Fruit fly (Drosophila melanogaster) whole organism, adult: Measurements from ENCODE around the gene CG8852.

Experiments used
- CG11617 ChIP-seq: fragments of 200-800 bp; sonication (Bioruptor generic); optimal IDR thresholded peaks from 2 replicates; lab custom pipeline; 2017; ENCODE audit warnings: mild to moderate bottlenecking, missing biosample characterization, missing genetic modification reagents, missing genetic modification characterization
- CG12768 ChIP-seq: fragments of 200-800 bp; sonication (Bioruptor generic); optimal IDR thresholded peaks from 2 replicates; lab custom pipeline; 2017; ENCODE audit warnings: missing biosample characterization, missing genetic modification characterization, mild to moderate bottlenecking, moderate library complexity, missing genetic modification reagents
- CG14711 ChIP-seq: fragments of 200-800 bp; sonication (Bioruptor generic); optimal IDR thresholded peaks from 2 replicates; lab custom pipeline; 2018; ENCODE audit warnings: missing biosample characterization, mild to moderate bottlenecking, missing genetic modification characterization, moderate library complexity
- CG1620 ChIP-seq: fragments of 200-800 bp; sonication (Bioruptor generic); optimal IDR thresholded peaks from 2 replicates; lab custom pipeline; 2016; ENCODE audit warnings: missing biosample characterization, missing genetic modification characterization
- CG33017 ChIP-seq: fragments of 200-800 bp; sonication (Bioruptor generic); optimal IDR thresholded peaks from 2 replicates; lab custom pipeline; 2018; ENCODE audit warnings: missing biosample characterization, mild to moderate bottlenecking, missing genetic modification characterization, moderate library complexity
- CG5204 ChIP-seq: fragments of 200-800 bp; sonication (Bioruptor generic); optimal IDR thresholded peaks from 2 replicates; lab custom pipeline; 2016; ENCODE audit warnings: missing biosample characterization, missing genetic modification characterization
- CG7045 ChIP-seq: fragments of 200-800 bp; sonication (Bioruptor generic); optimal IDR thresholded peaks from 2 replicates; lab custom pipeline; 2017; ENCODE audit warnings: missing biosample characterization, mild to moderate bottlenecking, missing genetic modification characterization
- CG7101 ChIP-seq: fragments of 200-800 bp; sonication (Bioruptor generic); optimal IDR thresholded peaks from 2 replicates; lab custom pipeline; 2018; ENCODE audit warnings: missing biosample characterization, mild to moderate bottlenecking, missing genetic modification characterization, moderate library complexity
- Clk ChIP-seq: fragments of 200-800 bp; sonication (Bioruptor generic); optimal IDR thresholded peaks from 2 replicates; lab custom pipeline; 2017; ENCODE audit warnings: missing biosample characterization, missing genetic modification characterization
- Crg-1 ChIP-seq: fragments of 200-800 bp; sonication (Bioruptor generic); optimal IDR thresholded peaks from 2 replicates; lab custom pipeline; 2016; ENCODE audit warnings: missing biosample characterization, missing genetic modification characterization
- Hr96 ChIP-seq: fragments of 200-800 bp; sonication (Bioruptor generic); optimal IDR thresholded peaks from 2 replicates; lab custom pipeline; 2016; ENCODE audit warnings: missing biosample characterization, missing genetic modification characterization
- Mnt ChIP-seq: fragments of 200-800 bp; sonication (Bioruptor generic); optimal IDR thresholded peaks from 2 replicates; lab custom pipeline; 2016; ENCODE audit warnings: missing biosample characterization, mild to moderate bottlenecking, missing genetic modification characterization
- bab1 ChIP-seq: fragments of 200-800 bp; sonication (Bioruptor generic); optimal IDR thresholded peaks from 3 replicates; lab custom pipeline; 2019; ENCODE audit warnings: missing biosample characterization, mild to moderate bottlenecking, missing genetic modification characterization, moderate library complexity
- cic ChIP-seq: fragments of 200-800 bp; sonication (Bioruptor generic); optimal IDR thresholded peaks from 2 replicates; lab custom pipeline; 2017; ENCODE audit warnings: missing biosample characterization, mild to moderate bottlenecking, missing genetic modification characterization, moderate library complexity
- cnc ChIP-seq, 2 experiments: fragments of >200 bp; optimal IDR thresholded peaks; 2 replicates each; lab custom pipeline; 2017
- kay ChIP-seq: fragments of 200-800 bp; sonication (Bioruptor generic); peaks from one replicate; lab custom pipeline; 2016; ENCODE audit warnings: missing biosample characterization, missing genetic modification characterization, borderline replicate concordance
- ovo ChIP-seq: fragments of 200-800 bp; sonication (Bioruptor generic); optimal IDR thresholded peaks from 2 replicates; lab custom pipeline; 2016; ENCODE audit warnings: missing biosample characterization, missing genetic modification characterization
- pad ChIP-seq: fragments of 200-800 bp; sonication (Bioruptor generic); optimal IDR thresholded peaks from 3 replicates; lab custom pipeline; 2017; ENCODE audit warnings: missing biosample characterization, missing genetic modification characterization, mild to moderate bottlenecking, moderate library complexity, missing genetic modification reagents
- tj ChIP-seq: fragments of 200-800 bp; sonication (Bioruptor generic); optimal IDR thresholded peaks from 3 replicates; lab custom pipeline; 2017; ENCODE audit warnings: missing biosample characterization, mild to moderate bottlenecking, missing genetic modification characterization, moderate library complexity
- toe ChIP-seq: fragments of 200-800 bp; sonication (Bioruptor generic); optimal IDR thresholded peaks from 2 replicates; lab custom pipeline; 2016; ENCODE audit warnings: missing biosample characterization, missing genetic modification characterization

The CG8852 gene

DNA sequence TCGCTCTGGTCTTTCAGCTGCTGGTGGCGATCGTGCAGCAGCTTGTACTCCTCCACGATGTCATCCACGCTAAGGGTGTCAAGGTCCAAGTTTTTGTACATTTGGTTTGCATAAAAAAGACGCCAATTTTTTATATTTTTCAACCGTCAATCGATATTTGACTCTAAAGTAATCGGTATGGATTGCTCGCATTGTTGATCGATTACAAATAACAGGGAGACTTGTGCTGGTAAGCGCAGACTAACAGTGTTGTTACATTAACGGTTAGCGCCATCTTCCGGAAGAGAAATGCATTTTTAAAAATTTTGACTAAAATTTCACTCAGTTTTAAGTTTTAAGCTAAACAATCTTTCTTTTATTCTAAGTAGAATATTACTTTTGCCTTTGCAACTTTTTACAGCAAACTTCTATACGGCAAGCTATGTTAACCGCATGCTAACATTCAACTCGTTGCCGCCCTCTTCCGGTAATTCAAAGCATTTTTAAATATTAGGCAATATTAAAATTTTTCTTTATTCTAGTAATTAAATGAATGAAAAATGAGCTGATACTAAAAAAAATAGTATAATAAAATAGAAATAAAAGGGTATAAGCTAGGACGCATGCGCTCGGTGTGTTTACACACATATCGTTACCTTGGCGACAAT, 5.4 kb downstream of the CG8852 start, which contains the start of the genes Spindly and IFT57:
Spindly (minus strand) TSS at position 132 of the 647 bp plus-strand sequence.
IFT57 (plus strand) TSS at position 604 of the 647 bp plus-strand sequence.
- no peak for TF ChIP-seq Clk (GFP tag; lab: Kevin White, UChicago)
- TF ChIP-seq CG1620 (GFP tag; lab: Kevin White, UChicago), result no peak

DNA sequence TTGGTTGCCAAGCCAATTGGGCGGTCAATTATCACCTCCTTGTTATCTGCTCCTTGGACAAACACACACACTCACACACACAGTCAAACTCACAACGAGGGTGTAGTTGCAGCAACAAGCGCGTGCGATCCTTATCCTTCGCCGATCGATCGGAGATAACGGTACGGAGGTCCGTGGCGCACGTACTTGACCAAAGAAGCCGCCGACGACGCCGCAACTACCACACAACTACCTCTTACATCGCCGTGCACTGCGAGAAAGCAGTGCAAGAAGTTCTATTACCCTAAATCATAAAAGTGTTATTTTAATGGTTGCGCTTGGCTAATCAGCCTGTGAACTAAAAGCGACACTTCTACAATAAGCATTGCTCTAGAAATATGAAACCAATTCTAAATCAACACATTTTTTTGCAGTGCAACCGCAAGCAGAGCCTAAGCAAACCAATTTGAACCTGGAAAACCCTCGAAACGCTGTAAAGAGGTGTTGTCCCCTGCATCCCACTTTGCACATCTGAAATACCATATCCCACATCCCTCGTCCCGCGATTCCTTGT, 8.1 kb downstream of the CG8852 start:
- TF ChIP-seq Hr96 (no peak), toe (GFP tag; lab: Kevin White, UChicago) (no peak), cnc (optimal IDR thresholded peaks at IDR 0.05; lab: Kevin White, UChicago) (no peak), ovo (no peak), tj (GFP tag; lab: Kevin White, UChicago) (no peak), CG11617 (GFP tag; lab: Kevin White, UChicago) (no peak), pad (GFP tag; lab: Kevin White, UChicago) (no peak), CG7101 (tag; lab: Kevin White, UChicago) (no peak), Clk (GFP tag; lab: Kevin White, UChicago) (no peak), CG33017 (no peak), Crg-1 (no peak), Mnt (GFP tag; lab: Kevin White, UChicago) (no peak), CG14711 (no peak), bab1 (GFP tag; lab: Kevin White, UChicago) (no peak), CG7045 (GFP tag; lab: Kevin White, UChicago) (no peak), kay (GFP tag; lab: Kevin White, UChicago) (no peak), CG5204 (no peak), cic (GFP tag; lab: Kevin White, UChicago) (no peak)

dm6 chr2L:3534227-3534842, 9.4 kb downstream of the CG8852 start:
- no peak for TF ChIP-seq toe (GFP tag; lab: Kevin White, UChicago)
- no peak for TF ChIP-seq CG33017
- TF ChIP-seq tj (GFP tag; lab: Kevin White, UChicago), result no peak
- no peak for TF ChIP-seq CG7101 (tag; lab: Kevin White, UChicago)
- no peak for TF ChIP-seq cic (GFP tag; lab: Kevin White, UChicago)
- TF ChIP-seq CG12768, result no peak
- no peak for TF ChIP-seq Clk (GFP tag; lab: Kevin White, UChicago)
- TF ChIP-seq CG1620 (GFP tag; lab: Kevin White, UChicago), result no peak
- no peak for TF ChIP-seq kay (GFP tag; lab: Kevin White, UChicago)
- no peak for TF ChIP-seq Hr96
- TF ChIP-seq CG14711, result no peak
- TF ChIP-seq CG5204, result no peak
- TF ChIP-seq CG11617 (GFP tag; lab: Kevin White, UChicago), result no peak
- no peak for TF ChIP-seq Crg-1
- TF ChIP-seq CG7045 (GFP tag; lab: Kevin White, UChicago), result no peak
- TF ChIP-seq pad (GFP tag; lab: Kevin White, UChicago), result no peak
- no peak for TF ChIP-seq bab1 (GFP tag; lab: Kevin White, UChicago)

dm6 chr2L:3538564-3539411, 13.9 kb downstream of the CG8852 start, which contains the start of gene drm:
Gene drm (plus strand): TSS chr2L:3539247.
- TF ChIP-seq toe (GFP tag; lab: Kevin White, UChicago) (no peak), CG7045 (GFP tag; lab: Kevin White, UChicago) (no peak), ovo (peak; percentile 40), kay (GFP tag; lab: Kevin White, UChicago) (no peak), Hr96 (no peak), CG14711 (no peak), pad (GFP tag; lab: Kevin White, UChicago) (peak; percentile 86)

- no peak for TF ChIP-seq kay (GFP tag; lab: Kevin White, UChicago)
- TF ChIP-seq CG7101 (tag; lab: Kevin White, UChicago), result no peak
- no peak for TF ChIP-seq pad (GFP tag; lab: Kevin White, UChicago)
- TF ChIP-seq cnc (optimal IDR thresholded peaks at IDR 0.05; lab: Kevin White, UChicago), result no peak
- no peak for TF ChIP-seq tj (GFP tag; lab: Kevin White, UChicago)
- no peak for TF ChIP-seq CG11617 (GFP tag; lab: Kevin White, UChicago)
- TF ChIP-seq Crg-1, result no peak
- no peak for TF ChIP-seq CG33017
- no peak for TF ChIP-seq cic (GFP tag; lab: Kevin White, UChicago)
- TF ChIP-seq CG5204, result no peak
- TF ChIP-seq CG12768, result no peak
- TF ChIP-seq CG1620 (GFP tag; lab: Kevin White, UChicago), result no peak
- no peak for TF ChIP-seq Hr96
- TF ChIP-seq bab1 (GFP tag; lab: Kevin White, UChicago), result no peak
Observed at dm6 chr2L:3539412-3539743, 14.4 kb downstream of the CG8852 start.

dm6 chr2L:3539996-3540395, 15.1 kb downstream of the CG8852 start:
- TF ChIP-seq Hr96 (no peak), CG11617 (GFP tag; lab: Kevin White, UChicago) (no peak), CG33017 (no peak), CG7045 (GFP tag; lab: Kevin White, UChicago) (no peak), cic (GFP tag; lab: Kevin White, UChicago) (no peak), pad (GFP tag; lab: Kevin White, UChicago) (no peak)
